Fruit fly (Drosophila melanogaster) whole organism, prepupa: ENCODE data around the gene CG13407.

Experiments used
- CG10631 ChIP-seq: fragments of 200-800 bp; sonication (Bioruptor generic); optimal IDR thresholded peaks from 2 replicates; lab custom pipeline; 2016; ENCODE audit warnings: missing biosample characterization, missing genetic modification characterization
- CG11294 ChIP-seq: fragments of 200-800 bp; sonication (Bioruptor generic); IDR thresholded peaks from 2 replicates; pipeline ENCODE4 v1.3.6; 2022; ENCODE audit warnings: missing biosample characterization, missing genetic modification characterization
- CG11902 ChIP-seq: fragments of 200-800 bp; sonication (Bioruptor generic); optimal IDR thresholded peaks from 3 replicates; lab custom pipeline; 2016; ENCODE audit warnings: missing biosample characterization, missing genetic modification characterization
- CG6276 ChIP-seq: fragments of 200-800 bp; sonication (Bioruptor generic); optimal IDR thresholded peaks from 2 replicates; lab custom pipeline; 2017; ENCODE audit warnings: missing biosample characterization, mild to moderate bottlenecking, missing genetic modification characterization
- CG7368 ChIP-seq: fragments of 200-800 bp; sonication (Bioruptor generic); optimal IDR thresholded peaks from 3 replicates; lab custom pipeline; 2016; ENCODE audit warnings: missing biosample characterization, missing genetic modification characterization
- Ets21C ChIP-seq: fragments of 200-800 bp; sonication (Bioruptor generic); optimal IDR thresholded peaks from 3 replicates; lab custom pipeline; 2016; ENCODE audit warnings: missing biosample characterization, missing genetic modification characterization
- Ets96B ChIP-seq: fragments of 200-800 bp; optimal IDR thresholded peaks from 2 replicates; lab custom pipeline; 2019; ENCODE audit warnings: missing biosample characterization, mild to moderate bottlenecking, missing genetic modification characterization, moderate library complexity
- Sox15 ChIP-seq: fragments of 200-800 bp; sonication (Bioruptor generic); optimal IDR thresholded peaks from 3 replicates; lab custom pipeline; 2016; ENCODE audit warnings: missing biosample characterization, missing genetic modification characterization
- fd59A ChIP-seq: fragments of 200-800 bp; sonication (Bioruptor generic); optimal IDR thresholded peaks from 2 replicates; lab custom pipeline; 2017; ENCODE audit warnings: missing biosample characterization, mild to moderate bottlenecking, missing genetic modification characterization, missing genetic modification reagents

DNA sequence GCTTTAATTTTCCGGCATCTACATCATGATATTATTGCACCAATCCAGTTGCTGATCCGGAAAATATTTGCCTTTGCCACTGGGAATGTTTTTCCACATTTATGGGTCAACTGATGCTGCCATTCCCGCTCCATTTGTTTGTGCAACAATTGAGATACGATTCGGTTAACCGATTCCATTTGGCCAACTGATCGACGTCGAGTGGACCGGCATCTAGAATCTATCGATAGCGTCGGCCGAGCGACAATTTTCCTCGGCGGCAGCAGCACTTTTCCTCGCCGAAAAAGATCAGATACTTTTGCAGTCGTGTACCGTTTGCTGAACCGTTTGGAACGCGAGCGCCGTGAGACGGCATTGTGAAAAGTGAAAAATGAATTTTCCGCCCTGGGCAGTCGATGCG, 16.5 kb downstream of the CG13407 start, which contains the start of gene CG42390:
- TF ChIP-seq Ets96B (tag; lab: Kevin White, UChicago) (no peak), CG7368 (no peak), CG6276 (GFP tag; lab: Kevin White, UChicago) (no peak), CG11294 (GFP tag; lab: Robert Waterston, UW) (no peak), fd59A (GFP tag; lab: Kevin White, UChicago) (no peak), CG11902 (no peak), Sox15 (no peak), Ets21C (GFP tag; lab: Kevin White, UChicago) (no peak), CG10631 (no peak)
